Fruit fly (Drosophila melanogaster): ENCODE measurements around the gene Ras85D.

dm6 chr3R:9492100-9492499 is 20.8 kb downstream of the Ras85D start:
- TF ChIP-seq tai (GFP tag; optimal IDR thresholded peaks at IDR 0.05) (no peak), Hr78 (GFP tag; optimal IDR thresholded peaks at IDR 0.05) (no peak)

All from whole organism, wandering third instar larva.